Fruit fly (Drosophila melanogaster) whole organism, embryonic: ENCODE results near the gene sbr.

ENCODE experiments used
- ATbp ChIP-seq: fragments of 200-800 bp; sonication (Bioruptor generic); optimal IDR thresholded peaks from 2 replicates; lab custom pipeline; 2017; ENCODE audit warnings: missing biosample characterization, mild to moderate bottlenecking, missing genetic modification characterization, missing genetic modification reagents
- Adf1 ChIP-seq: fragments of 200-800 bp; sonication (Bioruptor generic); IDR thresholded peaks from 2 replicates; pipeline ENCODE4 v1.3.6; 2022; ENCODE audit warnings: missing biosample characterization, missing genetic modification characterization
- Awh ChIP-seq: fragments of 200-800 bp; sonication (Bioruptor generic); IDR thresholded peaks from 2 replicates; pipeline ENCODE4, ENCODE4 v1.3.6; 2022; ENCODE audit warnings: missing biosample characterization, missing genetic modification characterization
- CG10267 ChIP-seq: fragments of 200-800 bp; sonication (Bioruptor generic); optimal IDR thresholded peaks from 2 replicates; lab custom pipeline; 2018; ENCODE audit warnings: missing biosample characterization, mild to moderate bottlenecking, missing genetic modification characterization, moderate library complexity
- CG10274 ChIP-seq: fragments of 200-800 bp; sonication (Bioruptor generic); optimal IDR thresholded peaks from 3 replicates; lab custom pipeline; 2017; ENCODE audit warnings: missing biosample characterization, mild to moderate bottlenecking, missing genetic modification characterization
- CG10431 ChIP-seq: fragments of 200-800 bp; sonication (Bioruptor generic); optimal IDR thresholded peaks from 3 replicates; lab custom pipeline; 2018; ENCODE audit warnings: missing biosample characterization, mild to moderate bottlenecking, missing genetic modification characterization
- CG11085 ChIP-seq: fragments of 200-800 bp; sonication (Bioruptor generic); IDR thresholded peaks from 2 replicates; pipeline ENCODE4 v1.3.6; 2022; ENCODE audit warnings: missing biosample characterization, missing genetic modification characterization
- CG11093 ChIP-seq: fragments of 200-800 bp; sonication (Bioruptor generic); IDR thresholded peaks from 3 replicates; pipeline ENCODE4 v1.3.6; 2022; ENCODE audit warnings: missing biosample characterization, missing genetic modification characterization
- CG12104 ChIP-seq: fragments of 200-800 bp; sonication (Bioruptor generic); optimal IDR thresholded peaks from 3 replicates; lab custom pipeline; 2016; ENCODE audit warnings: missing biosample characterization, missing genetic modification characterization
- CG12659 ChIP-seq: fragments of 200-800 bp; sonication (Bioruptor generic); optimal IDR thresholded peaks from 3 replicates; lab custom pipeline; 2017; ENCODE audit warnings: mild to moderate bottlenecking, missing biosample characterization, missing genetic modification reagents, missing genetic modification characterization
- CG12942 ChIP-seq: fragments of 200-800 bp; sonication (Bioruptor generic); optimal IDR thresholded peaks from 3 replicates; lab custom pipeline; 2016; ENCODE audit warnings: missing biosample characterization, missing genetic modification characterization
- CG13123 ChIP-seq: fragments of 200-800 bp; sonication (Bioruptor generic); optimal IDR thresholded peaks from 2 replicates; lab custom pipeline; 2016; ENCODE audit warnings: missing biosample characterization, missing genetic modification characterization
- CG13424 ChIP-seq: fragments of 200-800 bp; sonication (Bioruptor generic); optimal IDR thresholded peaks from 2 replicates; lab custom pipeline; 2019; ENCODE audit warnings: missing biosample characterization, mild to moderate bottlenecking, missing genetic modification characterization, moderate library complexity
- CG15011 ChIP-seq: fragments of 200-800 bp; sonication (Bioruptor generic); optimal IDR thresholded peaks from 3 replicates; lab custom pipeline; 2018; ENCODE audit warnings: missing biosample characterization, mild to moderate bottlenecking, missing genetic modification characterization
- CG2116 ChIP-seq: fragments of 200-800 bp; sonication (Bioruptor generic); optimal IDR thresholded peaks from 3 replicates; lab custom pipeline; 2018; ENCODE audit warnings: missing biosample characterization, mild to moderate bottlenecking, missing genetic modification characterization
- CG30403 ChIP-seq: fragments of 200-800 bp; sonication (Bioruptor generic); optimal IDR thresholded peaks from 3 replicates; lab custom pipeline; 2016; ENCODE audit warnings: missing biosample characterization, missing genetic modification characterization
- CG32767 ChIP-seq: fragments of 200-800 bp; sonication (Bioruptor generic); IDR thresholded peaks from 2 replicates; pipeline ENCODE4 v1.3.6; 2022; ENCODE audit warnings: missing biosample characterization, missing genetic modification characterization
- CG3847 ChIP-seq: fragments of 200-800 bp; sonication (Bioruptor generic); IDR thresholded peaks from 2 replicates; pipeline ENCODE4 v1.3.6; 2022; ENCODE audit warnings: missing biosample characterization, missing genetic modification characterization
- CG9609 ChIP-seq: fragments of 200-800 bp; sonication (Bioruptor generic); optimal IDR thresholded peaks from 3 replicates; lab custom pipeline; 2016; ENCODE audit warnings: missing biosample characterization, missing genetic modification characterization
- CG9727 ChIP-seq: fragments of 200-800 bp; sonication (Bioruptor generic); optimal IDR thresholded peaks from 3 replicates; lab custom pipeline; 2017; ENCODE audit warnings: missing biosample characterization, mild to moderate bottlenecking, missing genetic modification characterization
- CTCF ChIP-seq: fragments of 200-800 bp; sonication (Bioruptor generic); optimal IDR thresholded peaks from 2 replicates; lab custom pipeline; 2017; ENCODE audit warnings: missing biosample characterization, mild to moderate bottlenecking, missing genetic modification characterization, moderate library complexity
- D19B ChIP-seq: fragments of 200-800 bp; sonication (Bioruptor generic); optimal IDR thresholded peaks from 2 replicates; lab custom pipeline; 2017; ENCODE audit warnings: missing biosample characterization, mild to moderate bottlenecking, missing genetic modification characterization
- Deaf1 ChIP-seq: fragments of 200-800 bp; optimal IDR thresholded peaks from 3 replicates; lab custom pipeline; 2019; ENCODE audit warnings: missing biosample characterization, mild to moderate bottlenecking, missing genetic modification characterization, moderate library complexity
- Dip2 ChIP-seq: fragments of 200-800 bp; sonication (Bioruptor generic); IDR thresholded peaks from 2 replicates; pipeline ENCODE4 v1.3.6; 2022; ENCODE audit warnings: missing biosample characterization, missing genetic modification characterization
- Dref ChIP-seq: fragments of 200-800 bp; sonication (Bioruptor generic); IDR thresholded peaks from 2 replicates; pipeline ENCODE4 v1.3.6; 2022; ENCODE audit warnings: missing biosample characterization, missing genetic modification characterization
- Hr3 ChIP-seq: fragments of 200-800 bp; sonication (Bioruptor generic); optimal IDR thresholded peaks from 3 replicates; lab custom pipeline; 2016; ENCODE audit warnings: missing biosample characterization, missing genetic modification characterization
- Med ChIP-seq: fragments of 200-800 bp; sonication (Bioruptor generic); peaks from one replicate; lab custom pipeline; 2016; ENCODE audit warnings: missing biosample characterization, missing genetic modification characterization, mild to moderate bottlenecking, inconsistent platforms, moderate library complexity
- Meics ChIP-seq: fragments of 200-800 bp; sonication (Bioruptor generic); optimal IDR thresholded peaks from 2 replicates; lab custom pipeline; 2017; ENCODE audit warnings: missing biosample characterization, mild to moderate bottlenecking, missing genetic modification characterization
- Mrtf ChIP-seq: fragments of 200-800 bp; sonication (Bioruptor generic); IDR thresholded peaks from 3 replicates; pipeline ENCODE4 v1.3.6; 2022; ENCODE audit warnings: missing biosample characterization, missing genetic modification characterization
- Nf-YC ChIP-seq: fragments of 200-800 bp; optimal IDR thresholded peaks from 3 replicates; lab custom pipeline; 2019; ENCODE audit warnings: missing biosample characterization, mild to moderate bottlenecking, missing genetic modification characterization, moderate library complexity
- Oli ChIP-seq: fragments of 200-800 bp; sonication (Bioruptor generic); optimal IDR thresholded peaks from 2 replicates; lab custom pipeline; 2018; ENCODE audit warnings: missing biosample characterization, mild to moderate bottlenecking, missing genetic modification characterization, moderate library complexity
- PHDP ChIP-seq: fragments of 200-800 bp; sonication (Bioruptor generic); optimal IDR thresholded peaks from 3 replicates; lab custom pipeline; 2018; ENCODE audit warnings: missing biosample characterization, mild to moderate bottlenecking, missing genetic modification characterization, moderate library complexity
- Scr ChIP-seq: fragments of 200-800 bp; sonication (Bioruptor generic); IDR thresholded peaks from 2 replicates; pipeline ENCODE4 v1.3.6; 2022; ENCODE audit warnings: missing biosample characterization, missing genetic modification characterization; ENCODE audit not compliant: partially characterized antibody
- Taf1 ChIP-seq: fragments of 200-800 bp; sonication (Bioruptor generic); IDR thresholded peaks from 2 replicates; pipeline ENCODE4 v1.3.6; 2022; ENCODE audit warnings: missing biosample characterization, missing genetic modification characterization
- corto ChIP-seq: fragments of 200-800 bp; sonication (Bioruptor generic); optimal IDR thresholded peaks from 2 replicates; lab custom pipeline; 2016; ENCODE audit warnings: missing biosample characterization, mild to moderate bottlenecking, missing genetic modification characterization, moderate library complexity
- cwo ChIP-seq: fragments of 200-800 bp; sonication (Bioruptor generic); optimal IDR thresholded peaks from 3 replicates; lab custom pipeline; 2017; ENCODE audit warnings: missing biosample characterization, missing genetic modification characterization, mild to moderate bottlenecking, moderate library complexity, missing genetic modification reagents
- dimm ChIP-seq: fragments of 200-800 bp; sonication (Bioruptor generic); IDR thresholded peaks from 2 replicates; pipeline ENCODE4 v1.3.6; 2022; ENCODE audit warnings: missing biosample characterization, missing genetic modification characterization
- exex ChIP-seq: fragments of 200-800 bp; sonication (Bioruptor generic); optimal IDR thresholded peaks from 4 replicates; lab custom pipeline; 2018; ENCODE audit warnings: missing biosample characterization, mild to moderate bottlenecking, missing genetic modification characterization, moderate library complexity
- fru ChIP-seq: fragments of >200 bp; optimal IDR thresholded peaks from 2 replicates; lab custom pipeline; 2017
- jigr1 ChIP-seq: fragments of 200-800 bp; sonication (Bioruptor generic); IDR thresholded peaks from 3 replicates; pipeline ENCODE4 v1.3.6; 2022; ENCODE audit warnings: missing biosample characterization, missing genetic modification characterization
- lov ChIP-seq, 2 experiments: fragments of 200-800 bp in 1 of 2; fragments of >200 bp in 1 of 2; sonication (Bioruptor generic) in 1 of 2; IDR thresholded peaks in 1 of 2; optimal IDR thresholded peaks in 1 of 2; 2 replicates in 1 of 2; 3 replicates in 1 of 2; pipeline versions ENCODE4 v1.3.6 to Lab custom; 2017 to 2022; ENCODE audit warnings: missing biosample characterization in 1 of 2, missing genetic modification characterization in 1 of 2
- pzg ChIP-seq: fragments of 200-800 bp; sonication (Bioruptor generic); optimal IDR thresholded peaks from 3 replicates; lab custom pipeline; 2018; ENCODE audit warnings: missing biosample characterization, mild to moderate bottlenecking, missing genetic modification characterization, moderate library complexity
- ranshi ChIP-seq: fragments of 200-800 bp; sonication (Bioruptor generic); IDR thresholded peaks from 2 replicates; pipeline ENCODE4 v1.3.6; 2022; ENCODE audit warnings: missing biosample characterization, missing genetic modification characterization
- rib ChIP-seq: fragments of 200-800 bp; sonication (Bioruptor generic); IDR thresholded peaks from 2 replicates; pipeline ENCODE4 v1.3.6; 2022; ENCODE audit warnings: missing biosample characterization, missing genetic modification characterization
- schlank ChIP-seq: fragments of 200-800 bp; sonication (Bioruptor generic); optimal IDR thresholded peaks from 2 replicates; lab custom pipeline; 2018; ENCODE audit warnings: missing biosample characterization, mild to moderate bottlenecking, missing genetic modification characterization
- sim ChIP-seq: fragments of 200-800 bp; sonication (Bioruptor generic); IDR thresholded peaks from 2 replicates; pipeline ENCODE4 v1.3.6; 2022; ENCODE audit warnings: missing biosample characterization, missing genetic modification characterization
- sna ChIP-seq: fragments of 200-800 bp; sonication (Bioruptor generic); IDR thresholded peaks from 2 replicates; pipeline ENCODE4 v1.3.6; 2022; ENCODE audit warnings: missing biosample characterization, missing genetic modification characterization; ENCODE audit not compliant: partially characterized antibody
- toy ChIP-seq: fragments of 200-800 bp; sonication (Bioruptor generic); IDR thresholded peaks from 2 replicates; pipeline ENCODE4 v1.3.6; 2022; ENCODE audit warnings: missing biosample characterization, missing genetic modification characterization
- tup ChIP-seq: fragments of 200-800 bp; sonication (Bioruptor generic); optimal IDR thresholded peaks from 2 replicates; lab custom pipeline; 2016; ENCODE audit warnings: missing biosample characterization, mild to moderate bottlenecking, missing genetic modification characterization, moderate library complexity
- vfl ChIP-seq: fragments of 200-800 bp; sonication (Bioruptor generic); optimal IDR thresholded peaks from 2 replicates; lab custom pipeline; 2016; ENCODE audit warnings: missing biosample characterization, missing genetic modification characterization
- wor ChIP-seq: fragments of 200-800 bp; sonication (Bioruptor generic); IDR thresholded peaks from 2 replicates; pipeline ENCODE4 v1.3.6; 2022; ENCODE audit warnings: missing biosample characterization, missing genetic modification characterization

The sbr gene

DNA sequence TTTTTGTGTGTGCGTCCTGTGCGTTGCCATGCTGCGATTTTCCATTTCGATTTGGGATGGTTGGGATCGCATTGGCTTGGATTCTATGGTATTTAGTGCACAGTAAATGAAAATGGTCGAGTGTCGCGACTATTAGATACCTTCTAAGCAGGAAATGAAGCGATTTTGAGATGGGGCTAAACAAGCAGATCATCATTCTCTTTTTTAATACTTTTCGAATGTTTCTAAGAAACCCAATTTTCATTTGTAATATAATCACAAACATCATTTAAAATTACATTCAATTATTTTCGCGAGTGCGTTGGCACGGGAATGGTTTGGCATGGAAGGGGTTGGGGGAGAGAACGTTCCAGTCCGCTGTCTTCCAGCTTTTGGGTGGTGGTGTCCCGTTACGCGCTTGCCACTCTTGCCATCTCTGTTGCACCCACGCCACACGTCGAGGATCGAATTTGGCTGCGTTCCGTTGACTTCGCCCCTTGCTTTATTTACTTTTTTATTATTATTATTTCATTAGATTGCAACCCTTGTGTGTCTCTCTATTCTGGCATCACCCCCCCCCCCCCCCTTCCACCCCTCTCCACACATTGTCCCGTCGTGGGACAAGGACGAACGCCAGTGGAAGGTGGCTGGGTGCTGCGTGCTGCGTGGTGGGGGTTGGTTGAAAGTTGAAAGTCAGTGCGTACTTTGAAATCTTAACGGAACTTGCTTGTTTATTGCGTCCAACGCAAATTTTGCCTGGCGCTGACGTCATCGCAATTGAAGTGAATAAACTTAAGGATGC lies 21.4 kb downstream of the sbr start (continued):
- TF ChIP-seq CG2116 (no peak), rib (GFP tag; lab: Robert Waterston, UW) (no peak), CG12659 (GFP tag; lab: Kevin White, UChicago) (no peak), Scr (GFP tag; lab: Robert Waterston, UW) (no peak), wor (no peak; the same call in 1 of the 2 replicates), pzg (GFP tag; lab: Kevin White, UChicago) (no peak), toy (no peak), dimm (no peak), ATbp (GFP tag; lab: Kevin White, UChicago) (peak; percentile 49), vfl (GFP tag; lab: Kevin White, UChicago) (no peak), Taf1 (GFP tag; lab: Robert Waterston, UW) (no peak), CG10431 (GFP tag; lab: Kevin White, UChicago) (no peak), Nf-YC (no peak), CG10267 (peak; percentile 45), CG10274 (GFP tag; lab: Kevin White, UChicago) (no peak), CG3847 (GFP tag; lab: Robert Waterston, UW) (no peak), jigr1 (no peak), Oli (tag; lab: Kevin White, UChicago) (peak; percentile 56), CG11085 (GFP tag; lab: Robert Waterston, UW) (no peak), D19B (peak; percentile 88), exex (no peak), fru (lab: Kevin White, UChicago) (no peak), Meics (peak; percentile 7), sna (no peak), CTCF (GFP tag; lab: Kevin White, UChicago) (no peak), Dref (GFP tag; lab: Robert Waterston, UW) (no peak), lov (optimal IDR thresholded peaks at IDR 0.05; lab: Kevin White, UChicago) (no peak), lov (GFP tag; IDR thresholded peaks at IDR 0.05; lab: Robert Waterston, UW) (no peak), PHDP (peak; percentile 9), CG30403 (peak; percentile 41), CG13424 (tag; lab: Kevin White, UChicago) (peak; percentile 30), cwo (GFP tag; lab: Kevin White, UChicago) (no peak), CG12942 (GFP tag; lab: Kevin White, UChicago) (no peak), CG13123 (GFP tag; lab: Kevin White, UChicago) (no peak), Hr3 (GFP tag; lab: Kevin White, UChicago) (peak; percentile 45), CG12104 (GFP tag; lab: Kevin White, UChicago) (peak; percentile 9), Dip2 (GFP tag; lab: Robert Waterston, UW) (no peak), Deaf1 (tag; lab: Kevin White, UChicago) (no peak), ranshi (GFP tag; lab: Robert Waterston, UW) (0 out of 2 replicates have a peak, but pooled peaks have one; percentile 14), Awh (GFP tag; lab: Robert Waterston, UW) (no peak), Mrtf (GFP tag; lab: Robert Waterston, UW) (no peak), Adf1 (GFP tag; lab: Robert Waterston, UW) (no peak), CG9727 (GFP tag; lab: Kevin White, UChicago) (peak; percentile 64), CG11093 (no peak), CG15011 (no peak), sim (GFP tag; lab: Robert Waterston, UW) (no peak), corto (GFP tag; lab: Kevin White, UChicago) (no peak), tup (GFP tag; lab: Kevin White, UChicago) (no peak), CG9609 (no peak), schlank (tag; lab: Kevin White, UChicago) (no peak), Med (GFP tag; lab: Kevin White, UChicago) (peak; percentile 78), CG32767 (GFP tag; lab: Robert Waterston, UW) (no peak)
